Worm (Caenorhabditis elegans): ENCODE data around the gene F38A5.22.

F38A5.22 gene

ce11 chrIV:6560434-6560833 lies 35.3 kb downstream of the F38A5.22 start, which contains the start of gene best-9:
Gene best-9, plus strand, starts transcription at chrIV:6560734.
- TF ChIP-seq bed-3 (GFP tag; optimal IDR thresholded peaks at IDR 0.05) (no peak), lin-13 (tag; optimal IDR thresholded peaks at IDR 0.05) (no peak), hlh-1 (tag; optimal IDR thresholded peaks at IDR 0.05) (no peak), unc-120 (tag; optimal IDR thresholded peaks at IDR 0.05; ENCODE audit: poor library complexity, severe bottlenecking) (no peak), nhr-76 (tag; optimal IDR thresholded peaks at IDR 0.05) (no peak), ztf-11 (tag; optimal IDR thresholded peaks at IDR 0.05) (no peak), ceh-39 (tag; optimal IDR thresholded peaks at IDR 0.05) (no peak), nhr-12 (tag; optimal IDR thresholded peaks at IDR 0.05) (no peak), lin-32 (GFP tag; optimal IDR thresholded peaks at IDR 0.05) (no peak), nhr-2 (tag; optimal IDR thresholded peaks at IDR 0.05) (no peak), tbx-8 (GFP tag; optimal IDR thresholded peaks at IDR 0.05) (no peak), sptf-1 (tag; optimal IDR thresholded peaks at IDR 0.05) (no peak), snpc-4 (tag; optimal IDR thresholded peaks at IDR 0.05) (no peak), zip-8 (tag; optimal IDR thresholded peaks at IDR 0.05) (no peak), ceh-43 (GFP tag; optimal IDR thresholded peaks at IDR 0.05) (no peak), sem-2 (GFP tag; optimal IDR thresholded peaks at IDR 0.05) (no peak), lsy-2 (tag; optimal IDR thresholded peaks at IDR 0.05) (no peak), elt-1 (tag; optimal IDR thresholded peaks at IDR 0.05; ENCODE audit: borderline replicate concordance, insufficient read depth) (no peak)

ce11 chrIV:6556624-6557368 lies 38.9 kb downstream of the F38A5.22 start, which contains the start of gene try-3:
Gene try-3, plus strand, starts transcription at chrIV:6557155.
- peak; percentile 47 for TF ChIP-seq bed-3 (GFP tag; optimal IDR thresholded peaks at IDR 0.05)
- TF ChIP-seq blmp-1 (tag; optimal IDR thresholded peaks at IDR 0.05): no peak
- peak; percentile 77 for TF ChIP-seq drap-1 (GFP tag; optimal IDR thresholded peaks at IDR 0.05)
- no peak for TF ChIP-seq hlh-1 (tag; optimal IDR thresholded peaks at IDR 0.05)
- peak; percentile 36 for TF ChIP-seq tbx-8 (GFP tag; optimal IDR thresholded peaks at IDR 0.05)
- TF ChIP-seq M03D4.4 (tag; optimal IDR thresholded peaks at IDR 0.05): peak; percentile 75
- TF ChIP-seq snpc-4 (tag; optimal IDR thresholded peaks at IDR 0.05): no peak
- peak; percentile 87 for TF ChIP-seq unc-120 (tag; optimal IDR thresholded peaks at IDR 0.05; ENCODE audit: poor library complexity, severe bottlenecking)
- TF ChIP-seq ham-2 (GFP tag; optimal IDR thresholded peaks at IDR 0.05): no peak
- TF ChIP-seq elt-3 (tag; optimal IDR thresholded peaks at IDR 0.05): no peak
- TF ChIP-seq lsy-2 (tag; optimal IDR thresholded peaks at IDR 0.05): peak; percentile 11
- TF ChIP-seq pha-4 (tag; optimal IDR thresholded peaks at IDR 0.05): no peak
- TF ChIP-seq nhr-12 (tag; optimal IDR thresholded peaks at IDR 0.05): no peak
- TF ChIP-seq sem-2 (GFP tag; optimal IDR thresholded peaks at IDR 0.05): peak; percentile 74
- TF ChIP-seq elt-1 (tag; optimal IDR thresholded peaks at IDR 0.05; ENCODE audit: borderline replicate concordance, insufficient read depth): no peak
- peak; percentile 83 for TF ChIP-seq sptf-1 (tag; optimal IDR thresholded peaks at IDR 0.05)
- no peak for TF ChIP-seq ceh-43 (GFP tag; optimal IDR thresholded peaks at IDR 0.05)
- TF ChIP-seq unc-39 (tag; optimal IDR thresholded peaks at IDR 0.05): no peak
- peak; percentile 39 for TF ChIP-seq lin-32 (GFP tag; optimal IDR thresholded peaks at IDR 0.05)
- TF ChIP-seq flh-1 (GFP tag; optimal IDR thresholded peaks at IDR 0.05): peak; percentile 49
- TF ChIP-seq mab-5 (tag; optimal IDR thresholded peaks at IDR 0.05): no peak
- peak; percentile 78 for TF ChIP-seq mls-2 (tag; optimal IDR thresholded peaks at IDR 0.05)
- no peak for TF ChIP-seq nhr-28 (tag; optimal IDR thresholded peaks at IDR 0.05)
- no peak for TF ChIP-seq nhr-76 (tag; optimal IDR thresholded peaks at IDR 0.05)
- TF ChIP-seq lin-13 (tag; optimal IDR thresholded peaks at IDR 0.05): no peak
- no peak for TF ChIP-seq zip-8 (tag; optimal IDR thresholded peaks at IDR 0.05)
- peak; percentile 86 for TF ChIP-seq ceh-83 (GFP tag; optimal IDR thresholded peaks at IDR 0.05)
- TF ChIP-seq ztf-11 (tag; optimal IDR thresholded peaks at IDR 0.05): no peak
- no peak for TF ChIP-seq ceh-39 (tag; optimal IDR thresholded peaks at IDR 0.05)
- peak; percentile 81 for TF ChIP-seq cnd-1 (tag; optimal IDR thresholded peaks at IDR 0.05)
- no peak for TF ChIP-seq unc-62 (GFP tag; optimal IDR thresholded peaks at IDR 0.05)
- peak; percentile 27 for TF ChIP-seq ces-1 (GFP tag; optimal IDR thresholded peaks at IDR 0.05)
- TF ChIP-seq nhr-237 (tag; optimal IDR thresholded peaks at IDR 0.05): no peak
- no peak for TF ChIP-seq nhr-2 (tag; optimal IDR thresholded peaks at IDR 0.05)
- peak; percentile 1 for TF ChIP-seq mep-1 (tag; optimal IDR thresholded peaks at IDR 0.05)
